Fruit fly (Drosophila melanogaster) whole organism, wandering third instar larva: ENCODE measurements around the gene CG14883.

Experiments
- Abd-B ChIP-seq: fragments of >200 bp; optimal IDR thresholded peaks from 2 replicates; lab custom pipeline; 2017; ENCODE audit warnings: missing biosample characterization, missing genetic modification characterization
- CG9705 ChIP-seq: fragments of 200-800 bp; sonication (Bioruptor generic); optimal IDR thresholded peaks from 2 replicates; lab custom pipeline; 2018; ENCODE audit warnings: missing biosample characterization, mild to moderate bottlenecking, missing genetic modification characterization
- CrebA ChIP-seq: fragments of 200-800 bp; sonication (Bioruptor generic); optimal IDR thresholded peaks from 2 replicates; lab custom pipeline; 2016; ENCODE audit warnings: missing biosample characterization, mild to moderate bottlenecking, missing genetic modification characterization, borderline replicate concordance
- Dfd ChIP-seq: fragments of >200 bp; optimal IDR thresholded peaks from 2 replicates; lab custom pipeline; 2017; ENCODE audit warnings: missing biosample characterization, missing genetic modification characterization
- GATAd ChIP-seq: sonication (Bioruptor generic); optimal IDR thresholded peaks from 2 replicates; lab custom pipeline; 2016; ENCODE audit warnings: missing biosample characterization, missing genetic modification characterization
- HLH106 ChIP-seq: fragments of 200-800 bp; optimal IDR thresholded peaks from 3 replicates; lab custom pipeline; 2019; ENCODE audit warnings: missing biosample characterization, mild to moderate bottlenecking, missing genetic modification characterization, moderate library complexity
- Hnf4 ChIP-seq: fragments of 200-800 bp; sonication (Bioruptor generic); optimal IDR thresholded peaks from 2 replicates; lab custom pipeline; 2016; ENCODE audit warnings: missing biosample characterization, mild to moderate bottlenecking, missing genetic modification characterization
- Hr78 ChIP-seq: fragments of >200 bp; optimal IDR thresholded peaks from 2 replicates; lab custom pipeline; 2017; ENCODE audit warnings: missing biosample characterization, missing genetic modification characterization
- Hr83 ChIP-seq: fragments of 200-300 bp; sonication (Bioruptor generic); optimal IDR thresholded peaks from 2 replicates; lab custom pipeline; 2016; ENCODE audit warnings: missing biosample characterization, mild to moderate bottlenecking, missing genetic modification characterization, moderate library complexity; ENCODE audit not compliant: poor library complexity, severe bottlenecking
- Jra ChIP-seq: sonication (Bioruptor generic); optimal IDR thresholded peaks from 2 replicates; lab custom pipeline; 2016; ENCODE audit warnings: missing biosample characterization, missing genetic modification characterization
- Mio ChIP-seq: sonication (Bioruptor generic); optimal IDR thresholded peaks from 2 replicates; lab custom pipeline; 2016; ENCODE audit warnings: missing biosample characterization, missing genetic modification characterization
- N ChIP-seq: fragments of >200 bp; optimal IDR thresholded peaks from 2 replicates; lab custom pipeline; 2018; ENCODE audit warnings: missing biosample characterization, missing external identifiers, missing genetic modification characterization
- Rel ChIP-seq, 2 experiments: fragments of 200-800 bp; sonication (Bioruptor generic) in 1 of 2; optimal IDR thresholded peaks; 2 replicates in 1 of 2; 3 replicates in 1 of 2; lab custom pipeline; 2016 to 2019; ENCODE audit warnings: mild to moderate bottlenecking in 2 of 2, missing biosample characterization in 2 of 2, missing genetic modification characterization in 2 of 2, moderate library complexity in 1 of 2
- Sp1 ChIP-seq: fragments of 200-800 bp; sonication (Bioruptor generic); optimal IDR thresholded peaks from 3 replicates; lab custom pipeline; 2019; ENCODE audit warnings: missing biosample characterization, mild to moderate bottlenecking, missing genetic modification characterization, moderate library complexity
- Vsx2 ChIP-seq: fragments of 200-300, 225-300 bp; sonication (Bioruptor generic); optimal IDR thresholded peaks from 2 replicates; lab custom pipeline; 2018; ENCODE audit warnings: missing biosample characterization, missing genetic modification characterization; ENCODE audit not compliant: partially characterized antibody
- brk ChIP-seq: fragments of 200-800 bp; sonication (Bioruptor generic); optimal IDR thresholded peaks from 2 replicates; lab custom pipeline; 2016; ENCODE audit warnings: missing biosample characterization, mild to moderate bottlenecking, missing genetic modification characterization
- dl ChIP-seq, 2 experiments: fragments of 175-275, 200-275 bp in 1 of 2; fragments of 200-275 bp in 1 of 2; sonication (Bioruptor generic); optimal IDR thresholded peaks; lab custom pipeline; 2018; ENCODE audit warnings: mild to moderate bottlenecking in 2 of 2, missing biosample characterization in 2 of 2, missing genetic modification characterization in 2 of 2, moderate library complexity in 2 of 2; ENCODE audit not compliant: partially characterized antibody in 2 of 2, insufficient read depth in 1 of 2
- dmrt93B ChIP-seq: fragments of 200-800 bp; sonication (Bioruptor generic); optimal IDR thresholded peaks from 2 replicates; lab custom pipeline; 2018; ENCODE audit warnings: missing biosample characterization, mild to moderate bottlenecking, missing genetic modification characterization
- dsf ChIP-seq: sonication (Bioruptor generic); optimal IDR thresholded peaks from 2 replicates; lab custom pipeline; 2016; ENCODE audit warnings: missing biosample characterization, missing genetic modification characterization, borderline replicate concordance
- ey ChIP-seq: fragments of 200-800 bp; sonication (Bioruptor generic); optimal IDR thresholded peaks from 2 replicates; lab custom pipeline; 2016; ENCODE audit warnings: missing biosample characterization, missing genetic modification characterization
- foxo ChIP-seq, 2 experiments: fragments of 200-800 bp; sonication (Bioruptor generic); optimal IDR thresholded peaks; 2 replicates in 1 of 2; 3 replicates in 1 of 2; lab custom pipeline; 2016 to 2017; ENCODE audit warnings: missing biosample characterization in 2 of 2, missing genetic modification characterization in 2 of 2
- fru ChIP-seq: fragments of 200-800 bp; sonication (Bioruptor generic); optimal IDR thresholded peaks from 3 replicates; lab custom pipeline; 2016; ENCODE audit warnings: missing biosample characterization, mild to moderate bottlenecking, missing genetic modification characterization
- h ChIP-seq: fragments of 200-800 bp; sonication (Bioruptor generic); optimal IDR thresholded peaks from 3 replicates; lab custom pipeline; 2016; ENCODE audit warnings: missing biosample characterization, mild to moderate bottlenecking, missing genetic modification characterization
- jim ChIP-seq: fragments of 175-275, 200-325 bp; sonication (Bioruptor generic); optimal IDR thresholded peaks from 2 replicates; lab custom pipeline; 2016; ENCODE audit warnings: missing biosample characterization, mild to moderate bottlenecking, missing genetic modification characterization
- psq ChIP-seq: fragments of 200-800 bp; sonication (Bioruptor generic); optimal IDR thresholded peaks from 3 replicates; lab custom pipeline; 2017; ENCODE audit warnings: missing biosample characterization, mild to moderate bottlenecking, missing genetic modification characterization, moderate library complexity
- rgr ChIP-seq: fragments of 200-800 bp; sonication (Bioruptor generic); optimal IDR thresholded peaks from 3 replicates; lab custom pipeline; 2016; ENCODE audit warnings: missing biosample characterization, mild to moderate bottlenecking, missing genetic modification characterization
- tai ChIP-seq: sonication (Bioruptor generic); optimal IDR thresholded peaks from 2 replicates; lab custom pipeline; 2016; ENCODE audit warnings: missing biosample characterization, missing genetic modification characterization
- usp ChIP-seq: fragments of >200 bp; optimal IDR thresholded peaks from 2 replicates; lab custom pipeline; 2017; ENCODE audit warnings: missing biosample characterization, missing genetic modification characterization
- woc ChIP-seq: sonication (Bioruptor generic); optimal IDR thresholded peaks from 2 replicates; lab custom pipeline; 2016; ENCODE audit warnings: missing biosample characterization, mild to moderate bottlenecking, missing genetic modification characterization

CG14883 gene

dm6 chr3R:16453597-16453996 is 2.3 kb upstream of the CG14883 start, which contains the start of gene Pak3:
TSS of gene Pak3 (minus strand) at chr3R:16453821.
- peak; percentile 48 for TF ChIP-seq Vsx2 (GFP tag; lab: Kevin White, UChicago)
- no peak for TF ChIP-seq h (GFP tag; lab: Kevin White, UChicago)
- TF ChIP-seq CrebA (GFP tag; lab: Kevin White, UChicago) = no peak
- no peak for TF ChIP-seq Rel (GFP tag; optimal IDR thresholded peaks at IDR 0.05; lab: Kevin White, UChicago)
- TF ChIP-seq Rel (tag; optimal IDR thresholded peaks at IDR 0.05; lab: Kevin White, UChicago) = peak; percentile 8
- no peak for TF ChIP-seq brk
- TF ChIP-seq Sp1 (GFP tag; lab: Kevin White, UChicago) = no peak
- TF ChIP-seq Hr78 (GFP tag; lab: Kevin White, UChicago) = no peak
- no peak for TF ChIP-seq N (GFP tag; lab: Kevin White, UChicago)
- peak; percentile 58 for TF ChIP-seq Hr83 (GFP tag; lab: Kevin White, UChicago)
- TF ChIP-seq usp (GFP tag; lab: Kevin White, UChicago) = no peak

DNA sequence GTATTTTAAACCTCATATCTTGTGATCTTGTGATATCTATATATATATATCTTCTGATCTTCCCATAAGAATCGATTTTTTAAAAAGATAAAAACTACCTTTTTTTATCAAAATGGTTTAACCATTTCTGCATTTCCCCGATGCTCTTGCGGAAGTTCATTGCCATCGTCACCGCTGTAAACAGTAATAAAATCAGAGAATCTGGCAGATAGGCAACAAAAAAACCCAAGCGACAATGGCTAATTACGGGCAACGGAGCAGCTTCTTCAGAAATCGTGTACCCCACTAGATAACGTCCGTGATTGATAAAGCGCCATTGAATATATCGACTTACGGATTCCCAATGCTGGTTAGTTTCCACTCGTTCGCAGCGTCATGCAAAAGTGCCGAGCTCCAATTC is 1.7 kb upstream of the CG14883 start, which contains the start of gene CG10405:
TSS of gene CG10405 (plus strand) at position 301 of the 400 bp plus-strand sequence.
- no peak for TF ChIP-seq Rel (GFP tag; optimal IDR thresholded peaks at IDR 0.05; lab: Kevin White, UChicago)
- no peak for TF ChIP-seq Rel (tag; optimal IDR thresholded peaks at IDR 0.05; lab: Kevin White, UChicago)
- no peak for TF ChIP-seq Hr78 (GFP tag; lab: Kevin White, UChicago)
- TF ChIP-seq usp (GFP tag; lab: Kevin White, UChicago) = no peak
- TF ChIP-seq tai (GFP tag; lab: Kevin White, UChicago) = no peak
- no peak for TF ChIP-seq ey (GFP tag; lab: Kevin White, UChicago)
- no peak for TF ChIP-seq rgr (GFP tag; lab: Kevin White, UChicago)
- TF ChIP-seq h (GFP tag; lab: Kevin White, UChicago) = no peak
- TF ChIP-seq CrebA (GFP tag; lab: Kevin White, UChicago) = no peak
- no peak for TF ChIP-seq Vsx2 (GFP tag; lab: Kevin White, UChicago)
- no peak for TF ChIP-seq Mio (GFP tag; lab: Kevin White, UChicago)
- no peak for TF ChIP-seq fru
- TF ChIP-seq Abd-B = no peak
- TF ChIP-seq psq (GFP tag; lab: Kevin White, UChicago) = no peak
- TF ChIP-seq foxo (GFP tag; optimal IDR thresholded peaks at IDR 0.05; lab: Kevin White, UChicago) = no peak
- TF ChIP-seq Sp1 (GFP tag; lab: Kevin White, UChicago) = no peak
- no peak for TF ChIP-seq dl (GFP tag; optimal IDR thresholded peaks at IDR 0.05; lab: Kevin White, UChicago; ENCODE audit: insufficient read depth in 1 of 2, partially characterized antibody in 2 of 2)
- TF ChIP-seq brk = no peak

DNA sequence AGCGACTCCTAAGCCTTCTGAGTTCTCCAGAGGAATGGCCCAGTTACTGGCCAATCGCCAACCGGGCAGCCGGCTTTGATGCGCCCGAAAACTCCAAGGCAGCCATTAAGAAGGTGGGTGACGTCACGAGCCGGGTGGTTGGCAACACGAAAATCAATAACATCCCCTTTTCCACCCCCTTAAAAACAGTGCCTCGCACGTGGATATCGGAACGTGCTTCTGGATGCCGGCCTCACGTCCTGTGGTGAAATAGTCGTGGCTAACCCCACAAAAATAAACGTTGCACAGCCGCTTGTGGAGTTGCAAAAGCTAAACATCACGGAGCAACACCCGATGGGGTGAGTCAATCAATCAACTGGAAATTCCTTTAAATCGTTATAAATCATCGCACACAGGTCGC is 755 bp downstream of the CG14883 start:
- TF ChIP-seq psq (GFP tag; lab: Kevin White, UChicago) (no peak), rgr (GFP tag; lab: Kevin White, UChicago) (no peak), jim (GFP tag; lab: Kevin White, UChicago) (no peak), woc (no peak), GATAd (GFP tag; lab: Kevin White, UChicago) (no peak), dsf (GFP tag; lab: Kevin White, UChicago) (no peak), CrebA (GFP tag; lab: Kevin White, UChicago) (no peak), N (GFP tag; lab: Kevin White, UChicago) (no peak), brk (no peak), dl (GFP tag; optimal IDR thresholded peaks at IDR 0.05; lab: Kevin White, UChicago; ENCODE audit: insufficient read depth in 1 of 2, partially characterized antibody in 2 of 2) (no peak)

DNA sequence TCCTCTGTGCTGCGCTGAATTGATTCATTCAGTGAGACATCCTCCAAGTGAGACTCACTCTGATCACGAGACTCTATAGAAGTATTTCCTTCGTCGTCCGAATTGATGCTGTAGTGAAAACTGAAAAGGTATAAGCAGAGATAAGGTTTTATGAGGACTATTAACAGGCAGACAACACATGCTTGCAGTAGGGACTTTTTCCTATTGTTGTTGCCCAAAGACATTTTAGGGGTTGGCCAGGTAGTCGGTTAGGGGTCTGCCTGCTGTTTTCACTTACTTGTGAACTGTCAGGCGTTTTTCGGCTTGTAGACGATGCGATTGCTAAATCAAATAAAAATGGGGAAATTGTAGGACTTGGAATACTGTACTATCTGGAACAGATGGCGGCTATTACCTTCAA is 12.7 kb downstream of the CG14883 start:
- TF ChIP-seq usp (GFP tag; lab: Kevin White, UChicago) = no peak
- no peak for TF ChIP-seq dsf (GFP tag; lab: Kevin White, UChicago)
- TF ChIP-seq CG9705 = no peak
- no peak for TF ChIP-seq Vsx2 (GFP tag; lab: Kevin White, UChicago)
- no peak for TF ChIP-seq Hnf4 (GFP tag; lab: Kevin White, UChicago)
- TF ChIP-seq dmrt93B (GFP tag; lab: Kevin White, UChicago) = no peak
- TF ChIP-seq, all 38 proteins: peak for 0

dm6 chr3R:16469501-16470263 is 13.8 kb downstream of the CG14883 start, which contains the start of the genes CG42232 and CSN5:
TSS of gene CG42232 (minus strand) at chr3R:16469663.
TSS of gene CSN5 (plus strand) at chr3R:16470099.
- TF ChIP-seq CG9705 = peak; percentile 44
- TF ChIP-seq rgr (GFP tag; lab: Kevin White, UChicago) = no peak
- TF ChIP-seq Rel (GFP tag; optimal IDR thresholded peaks at IDR 0.05; lab: Kevin White, UChicago) = no peak
- no peak for TF ChIP-seq Rel (tag; optimal IDR thresholded peaks at IDR 0.05; lab: Kevin White, UChicago)
- TF ChIP-seq dsf (GFP tag; lab: Kevin White, UChicago) = peak; percentile 23
- peak; percentile 52 for TF ChIP-seq psq (GFP tag; lab: Kevin White, UChicago)
- TF ChIP-seq Dfd = no peak
- no peak for TF ChIP-seq fru
- no peak for TF ChIP-seq Jra
- no peak for TF ChIP-seq CrebA (GFP tag; lab: Kevin White, UChicago)
- TF ChIP-seq HLH106 (tag; lab: Kevin White, UChicago) = no peak
- no peak for TF ChIP-seq woc
- TF ChIP-seq Mio (GFP tag; lab: Kevin White, UChicago) = no peak
- TF ChIP-seq GATAd (GFP tag; lab: Kevin White, UChicago) = no peak
- TF ChIP-seq Hr78 (GFP tag; lab: Kevin White, UChicago) = no peak
- no peak for TF ChIP-seq Sp1 (GFP tag; lab: Kevin White, UChicago)
- no peak for TF ChIP-seq dmrt93B (GFP tag; lab: Kevin White, UChicago)
- peak; percentile 58 for TF ChIP-seq Hr83 (GFP tag; lab: Kevin White, UChicago)
